Fruit fly (Drosophila melanogaster) whole organism, embryonic: ENCODE results near the gene MBD-like.

ENCODE experiments used
- Antp ChIP-seq: fragments of 200-800 bp; sonication (Bioruptor generic); optimal IDR thresholded peaks from 3 replicates; lab custom pipeline; 2016; ENCODE audit warnings: missing biosample characterization, missing genetic modification characterization
- CG10267 ChIP-seq: fragments of 200-800 bp; sonication (Bioruptor generic); optimal IDR thresholded peaks from 2 replicates; lab custom pipeline; 2018; ENCODE audit warnings: missing biosample characterization, mild to moderate bottlenecking, missing genetic modification characterization, moderate library complexity
- CG10366 ChIP-seq: fragments of 200-800 bp; sonication (Bioruptor generic); IDR thresholded peaks from 2 replicates; pipeline ENCODE4 v1.3.6; 2022; ENCODE audit warnings: missing biosample characterization, missing genetic modification characterization
- CG12219 ChIP-seq: fragments of 200-800 bp; sonication (Bioruptor generic); optimal IDR thresholded peaks from 3 replicates; lab custom pipeline; 2018; ENCODE audit warnings: missing biosample characterization, mild to moderate bottlenecking, missing genetic modification characterization
- CG12942 ChIP-seq: fragments of 200-800 bp; sonication (Bioruptor generic); optimal IDR thresholded peaks from 3 replicates; lab custom pipeline; 2016; ENCODE audit warnings: missing biosample characterization, missing genetic modification characterization
- CG13775 ChIP-seq: fragments of 200-800 bp; sonication (Bioruptor generic); optimal IDR thresholded peaks from 3 replicates; lab custom pipeline; 2017; ENCODE audit warnings: missing biosample characterization, mild to moderate bottlenecking, missing genetic modification characterization
- CG15479 ChIP-seq: fragments of 200-800 bp; sonication (Bioruptor generic); optimal IDR thresholded peaks from 3 replicates; lab custom pipeline; 2019; ENCODE audit warnings: missing biosample characterization, mild to moderate bottlenecking, missing genetic modification characterization, moderate library complexity
- CG16863 ChIP-seq: fragments of 200-800 bp; sonication (Bioruptor generic); optimal IDR thresholded peaks from 3 replicates; lab custom pipeline; 2016; ENCODE audit warnings: missing biosample characterization, missing genetic modification characterization
- CG17186 ChIP-seq: fragments of 200-800 bp; sonication (Bioruptor generic); optimal IDR thresholded peaks from 3 replicates; lab custom pipeline; 2017; ENCODE audit warnings: missing biosample characterization, missing genetic modification reagents, missing genetic modification characterization
- CG18262 ChIP-seq: fragments of 200-800 bp; optimal IDR thresholded peaks from 3 replicates; lab custom pipeline; 2019; ENCODE audit warnings: missing biosample characterization, mild to moderate bottlenecking, missing genetic modification characterization, moderate library complexity
- CG2116 ChIP-seq: fragments of 200-800 bp; sonication (Bioruptor generic); optimal IDR thresholded peaks from 3 replicates; lab custom pipeline; 2018; ENCODE audit warnings: missing biosample characterization, mild to moderate bottlenecking, missing genetic modification characterization
- CG2889 ChIP-seq: fragments of 200-800 bp; sonication (Bioruptor generic); IDR thresholded peaks from 3 replicates; pipeline ENCODE4 v1.3.6; 2022; ENCODE audit warnings: missing biosample characterization, missing genetic modification characterization
- CG30431 ChIP-seq: fragments of 200-800 bp; sonication (Bioruptor generic); optimal IDR thresholded peaks from 2 replicates; lab custom pipeline; 2017; ENCODE audit warnings: missing biosample characterization, missing genetic modification characterization
- CG31441 ChIP-seq: fragments of 200-800 bp; sonication (Bioruptor generic); IDR thresholded peaks from 2 replicates; pipeline ENCODE4 v1.3.6; 2022; ENCODE audit warnings: missing biosample characterization, missing genetic modification characterization
- CG33213 ChIP-seq: fragments of 200-800 bp; sonication (Bioruptor generic); optimal IDR thresholded peaks from 3 replicates; lab custom pipeline; 2016; ENCODE audit warnings: missing biosample characterization, missing genetic modification characterization
- CG3995 ChIP-seq: fragments of 200-800 bp; sonication (Bioruptor generic); optimal IDR thresholded peaks from 3 replicates; lab custom pipeline; 2016; ENCODE audit warnings: missing biosample characterization, missing genetic modification characterization
- CG4424 ChIP-seq: fragments of 200-800 bp; sonication (Bioruptor generic); optimal IDR thresholded peaks from 3 replicates; lab custom pipeline; 2016; ENCODE audit warnings: missing biosample characterization, missing genetic modification characterization
- CG7271 ChIP-seq: fragments of 200-800 bp; sonication (Bioruptor generic); optimal IDR thresholded peaks from 2 replicates; lab custom pipeline; 2018; ENCODE audit warnings: missing biosample characterization, mild to moderate bottlenecking, missing genetic modification characterization, moderate library complexity
- CG7745 ChIP-seq: fragments of 200-800 bp; sonication (Bioruptor generic); optimal IDR thresholded peaks from 2 replicates; lab custom pipeline; 2018; ENCODE audit warnings: missing biosample characterization, mild to moderate bottlenecking, missing genetic modification characterization, moderate library complexity
- CG8765 ChIP-seq: fragments of 200-800 bp; sonication (Bioruptor generic); IDR thresholded peaks from 2 replicates; pipeline ENCODE4 v1.3.6; 2022; ENCODE audit warnings: missing biosample characterization, missing genetic modification characterization
- CG8924 ChIP-seq: fragments of 200-800 bp; optimal IDR thresholded peaks from 3 replicates; lab custom pipeline; 2019; ENCODE audit warnings: missing biosample characterization, mild to moderate bottlenecking, missing genetic modification characterization, moderate library complexity
- CG9932 ChIP-seq: fragments of 200-800 bp; sonication (Bioruptor generic); IDR thresholded peaks from 2 replicates; pipeline ENCODE4 v1.3.6; 2022; ENCODE audit warnings: missing biosample characterization, missing genetic modification characterization
- CHES-1-like ChIP-seq: fragments of 200-800 bp; sonication (Bioruptor generic); optimal IDR thresholded peaks from 2 replicates; lab custom pipeline; 2016; ENCODE audit warnings: missing biosample characterization, missing genetic modification characterization
- Deaf1 ChIP-seq: fragments of 200-800 bp; optimal IDR thresholded peaks from 3 replicates; lab custom pipeline; 2019; ENCODE audit warnings: missing biosample characterization, mild to moderate bottlenecking, missing genetic modification characterization, moderate library complexity
- E2f1 ChIP-seq: fragments of 200-800 bp; sonication (Bioruptor generic); IDR thresholded peaks from 2 replicates; pipeline ENCODE4 v1.3.6; 2022; ENCODE audit warnings: missing biosample characterization, missing genetic modification characterization
- H15 ChIP-seq: fragments of 200-800 bp; sonication (Bioruptor generic); IDR thresholded peaks from 3 replicates; pipeline ENCODE4 v1.3.6; 2022; ENCODE audit warnings: missing biosample characterization, missing genetic modification characterization
- HLH54F ChIP-seq: fragments of 200-800 bp; sonication (Bioruptor generic); optimal IDR thresholded peaks from 3 replicates; lab custom pipeline; 2016; ENCODE audit warnings: missing biosample characterization, missing genetic modification characterization
- Hand ChIP-seq: fragments of 200-800 bp; sonication (Bioruptor generic); optimal IDR thresholded peaks from 2 replicates; lab custom pipeline; 2017; ENCODE audit warnings: mild to moderate bottlenecking, missing biosample characterization, missing genetic modification reagents, missing genetic modification characterization
- HmgD ChIP-seq: fragments of 200-800 bp; sonication (Bioruptor generic); optimal IDR thresholded peaks from 3 replicates; lab custom pipeline; 2016; ENCODE audit warnings: missing biosample characterization, missing genetic modification characterization
- Nf-YC ChIP-seq: fragments of 200-800 bp; optimal IDR thresholded peaks from 3 replicates; lab custom pipeline; 2019; ENCODE audit warnings: missing biosample characterization, mild to moderate bottlenecking, missing genetic modification characterization, moderate library complexity
- Poxn ChIP-seq: fragments of 200-800 bp; sonication (Bioruptor generic); IDR thresholded peaks from 2 replicates; pipeline ENCODE4 v1.3.6; 2022; ENCODE audit warnings: missing biosample characterization, missing genetic modification characterization
- Ravus ChIP-seq: fragments of 200-800 bp; sonication (Bioruptor generic); IDR thresholded peaks from 2 replicates; pipeline ENCODE4 v1.3.6; 2022; ENCODE audit warnings: missing biosample characterization, missing genetic modification characterization
- abd-A ChIP-seq: fragments of 200-800 bp; sonication (Bioruptor generic); optimal IDR thresholded peaks from 3 replicates; lab custom pipeline; 2019; ENCODE audit warnings: missing biosample characterization, mild to moderate bottlenecking, missing genetic modification characterization, moderate library complexity
- al ChIP-seq: fragments of 200-800 bp; sonication (Bioruptor generic); IDR thresholded peaks from 2 replicates; pipeline ENCODE4 v1.3.6; 2022; ENCODE audit warnings: missing biosample characterization, missing genetic modification characterization
- amos ChIP-seq: fragments of 200-800 bp; sonication (Bioruptor generic); IDR thresholded peaks from 2 replicates; pipeline ENCODE4 v1.3.6; 2022; ENCODE audit warnings: missing biosample characterization, missing genetic modification characterization; ENCODE audit not compliant: partially characterized antibody
- ara ChIP-seq: fragments of 200-800 bp; sonication (Bioruptor generic); IDR thresholded peaks from 2 replicates; pipeline ENCODE4 v1.3.6; 2022; ENCODE audit warnings: missing biosample characterization, missing genetic modification characterization
- az2 ChIP-seq: fragments of 200-800 bp; sonication (Bioruptor generic); optimal IDR thresholded peaks from 3 replicates; lab custom pipeline; 2016; ENCODE audit warnings: missing biosample characterization, missing genetic modification characterization
- bowl ChIP-seq: fragments of 200-800 bp; sonication (Bioruptor generic); IDR thresholded peaks from 2 replicates; pipeline ENCODE4 v1.3.6; 2022; ENCODE audit warnings: missing biosample characterization, missing genetic modification characterization
- bsh ChIP-seq, 2 experiments: fragments of 200-800 bp; sonication (Bioruptor generic); optimal IDR thresholded peaks; 2 replicates each; lab custom pipeline; 2017 to 2018; ENCODE audit warnings: mild to moderate bottlenecking in 2 of 2, missing biosample characterization in 2 of 2, missing genetic modification characterization in 2 of 2, moderate library complexity in 1 of 2
- da ChIP-seq: fragments of 200-800 bp; sonication (Bioruptor generic); optimal IDR thresholded peaks from 2 replicates; lab custom pipeline; 2016; ENCODE audit warnings: missing biosample characterization, missing genetic modification characterization
- dati ChIP-seq: fragments of 200-800 bp; sonication (Bioruptor generic); IDR thresholded peaks from 2 replicates; pipeline ENCODE4 v1.3.6; 2022; ENCODE audit warnings: missing biosample characterization, missing genetic modification characterization
- dimm ChIP-seq: fragments of 200-800 bp; sonication (Bioruptor generic); IDR thresholded peaks from 2 replicates; pipeline ENCODE4 v1.3.6; 2022; ENCODE audit warnings: missing biosample characterization, missing genetic modification characterization
- luna ChIP-seq: fragments of 200-800 bp; sonication (Bioruptor generic); optimal IDR thresholded peaks from 2 replicates; lab custom pipeline; 2016; ENCODE audit warnings: missing biosample characterization, missing genetic modification characterization
- nmo ChIP-seq: fragments of 200-800 bp; sonication (Bioruptor generic); optimal IDR thresholded peaks from 2 replicates; lab custom pipeline; 2018; ENCODE audit warnings: missing biosample characterization, mild to moderate bottlenecking, missing genetic modification characterization, moderate library complexity
- otp ChIP-seq: fragments of 200-800 bp; sonication (Bioruptor generic); IDR thresholded peaks from 3 replicates; pipeline ENCODE4, ENCODE4 v1.3.6; 2022; ENCODE audit warnings: missing biosample characterization, missing genetic modification characterization
- pb ChIP-seq: fragments of 200-800 bp; sonication (Bioruptor generic); optimal IDR thresholded peaks from 3 replicates; lab custom pipeline; 2016; ENCODE audit warnings: missing biosample characterization, missing genetic modification characterization
- pnt ChIP-seq: fragments of 200-800 bp; sonication (Bioruptor generic); optimal IDR thresholded peaks from 3 replicates; lab custom pipeline; 2016; ENCODE audit warnings: missing biosample characterization, missing genetic modification characterization
- schlank ChIP-seq: fragments of 200-800 bp; sonication (Bioruptor generic); optimal IDR thresholded peaks from 2 replicates; lab custom pipeline; 2018; ENCODE audit warnings: missing biosample characterization, mild to moderate bottlenecking, missing genetic modification characterization
- sima ChIP-seq: fragments of 200-800 bp; sonication (Bioruptor generic); optimal IDR thresholded peaks from 2 replicates; lab custom pipeline; 2016; ENCODE audit warnings: missing biosample characterization, missing genetic modification characterization
- trem ChIP-seq: fragments of 200-800 bp; optimal IDR thresholded peaks from 3 replicates; lab custom pipeline; 2019; ENCODE audit warnings: missing biosample characterization, mild to moderate bottlenecking, missing genetic modification characterization, moderate library complexity
- ttk ChIP-seq: fragments of 200-800 bp; sonication (Bioruptor generic); IDR thresholded peaks from 2 replicates; pipeline ENCODE4 v2.1.2; 2022; ENCODE audit warnings: missing biosample characterization, missing genetic modification characterization
- usp ChIP-seq: fragments of >200 bp; optimal IDR thresholded peaks from 2 replicates; lab custom pipeline; 2017; ENCODE audit warnings: missing biosample characterization, missing genetic modification characterization

MBD-like gene

DNA sequence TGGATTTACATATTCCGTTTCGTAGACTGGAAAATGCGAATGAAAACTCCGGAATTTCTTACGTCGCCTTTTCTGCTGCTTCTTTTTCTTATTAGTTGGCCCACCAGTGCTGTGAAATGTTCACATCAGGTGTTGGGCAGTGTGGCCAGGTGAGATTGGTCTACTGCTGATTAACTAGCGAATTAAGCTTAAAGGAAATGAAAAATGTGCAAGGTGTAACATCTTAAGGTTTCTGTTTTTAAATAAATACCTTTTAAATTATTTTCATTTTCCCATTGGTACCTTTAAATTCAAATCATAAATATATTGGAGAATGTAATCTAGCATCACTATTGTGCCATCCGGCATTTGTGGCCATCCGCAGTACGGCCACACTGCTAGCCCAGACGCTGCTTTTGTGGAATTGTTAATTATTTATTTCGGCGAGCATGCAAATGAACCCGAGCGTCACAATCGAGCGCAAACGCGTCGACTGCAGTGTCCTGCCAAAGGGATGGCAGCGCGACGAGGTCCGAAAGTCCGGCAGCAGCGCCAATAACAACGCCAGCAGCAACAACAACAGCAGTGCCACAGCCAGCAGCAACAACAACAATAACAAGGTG is at the start of gene MBD-like, which contains the start of gene AP-1mu (continued):
- TF ChIP-seq CG8765 (GFP tag; lab: Robert Waterston, UW) (peak; percentile 43; the same call in 1 of the 2 replicates), otp (no peak), Poxn (GFP tag; lab: Robert Waterston, UW) (no peak), CG31441 (GFP tag; lab: Robert Waterston, UW) (peak; percentile 69), pb (GFP tag; lab: Kevin White, UChicago) (peak; percentile 9), amos (GFP tag; lab: Robert Waterston, UW) (peak; percentile 29; the same call in 1 of the 2 replicates), CG8924 (peak; percentile 63), HmgD (GFP tag; lab: Kevin White, UChicago) (no peak), Hand (GFP tag; lab: Kevin White, UChicago) (no peak), E2f1 (GFP tag; lab: Robert Waterston, UW) (peak; percentile 51), CG30431 (peak; percentile 31), dimm (GFP tag; lab: Robert Waterston, UW) (no peak), CG10366 (peak; percentile 35; the same call in 1 of the 2 replicates), CHES-1-like (GFP tag; lab: Kevin White, UChicago) (peak; percentile 70), pnt (GFP tag; lab: Kevin White, UChicago) (peak; percentile 50), al (GFP tag; lab: Robert Waterston, UW) (peak; percentile 55), luna (peak; percentile 57), CG10267 (tag; lab: Kevin White, UChicago) (peak; percentile 97), ttk (no peak), dati (no peak), CG13775 (GFP tag; lab: Kevin White, UChicago) (peak; percentile 79), CG7745 (tag; lab: Kevin White, UChicago) (no peak), abd-A (tag; lab: Kevin White, UChicago) (no peak), CG3995 (GFP tag; lab: Kevin White, UChicago) (peak; percentile 51), CG18262 (tag; lab: Kevin White, UChicago) (peak; percentile 57), CG15479 (GFP tag; lab: Kevin White, UChicago) (peak; percentile 19), da (peak; percentile 16), CG4424 (peak; percentile 70), Antp (GFP tag; lab: Kevin White, UChicago) (peak; percentile 63), CG2889 (GFP tag; lab: Robert Waterston, UW) (0 out of 3 replicates have a peak, but pooled peaks have one; percentile 52), CG12219 (GFP tag; lab: Kevin White, UChicago) (no peak), H15 (GFP tag; lab: Robert Waterston, UW) (0 out of 3 replicates have a peak, but pooled peaks have one; percentile 18), usp (no peak), Ravus (GFP tag; lab: Robert Waterston, UW) (no peak), bowl (no peak), CG9932 (GFP tag; lab: Robert Waterston, UW) (peak; percentile 83), schlank (tag; lab: Kevin White, UChicago) (no peak), az2 (GFP tag; lab: Kevin White, UChicago) (peak; percentile 60), Deaf1 (tag; lab: Kevin White, UChicago) (no peak)

DNA sequence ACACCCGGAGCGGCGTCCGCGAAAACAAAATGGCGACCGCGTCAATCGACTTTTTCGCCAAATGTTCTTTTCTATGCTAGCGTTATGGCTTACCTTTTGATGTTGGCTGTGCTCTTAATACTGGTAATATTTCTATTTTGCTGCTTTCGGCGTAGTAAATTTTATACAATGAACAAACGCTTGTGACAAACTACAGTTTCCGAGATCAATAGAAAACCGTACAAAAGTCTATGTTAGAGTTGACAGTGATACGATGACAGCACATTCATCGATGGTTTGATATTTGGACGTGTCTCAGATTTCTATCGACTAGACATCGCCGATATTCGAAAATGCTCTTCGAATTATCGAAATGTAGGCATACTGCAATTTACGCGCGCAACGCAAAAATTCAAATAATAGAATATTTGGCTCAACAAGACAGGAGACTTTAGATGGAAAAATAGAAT is 49.5 kb upstream of the MBD-like start, which contains the start of gene rump:
TSS of gene rump (minus strand) at position 255 of the 449 bp plus-strand sequence.
- TF ChIP-seq CG8924 (peak; percentile 17), HLH54F (GFP tag; lab: Kevin White, UChicago) (no peak), CG12942 (GFP tag; lab: Kevin White, UChicago) (no peak), CG33213 (GFP tag; lab: Kevin White, UChicago) (peak; percentile 7), amos (GFP tag; lab: Robert Waterston, UW) (no peak), nmo (GFP tag; lab: Kevin White, UChicago) (peak; percentile 46), sima (GFP tag; lab: Kevin White, UChicago) (no peak), ara (GFP tag; lab: Robert Waterston, UW) (no peak), trem (peak; percentile 77), bsh (GFP tag; optimal IDR thresholded peaks at IDR 0.05; lab: Kevin White, UChicago) (peak in 1 of 2 experiments; percentile 13), CG7271 (tag; lab: Kevin White, UChicago) (peak; percentile 33), CG18262 (tag; lab: Kevin White, UChicago) (peak; percentile 33), CG2116 (GFP tag; lab: Kevin White, UChicago) (peak; percentile 95), CG16863 (peak; percentile 2), CG17186 (GFP tag; lab: Kevin White, UChicago) (peak; percentile 71), Nf-YC (peak; percentile 40)
